Fruit fly (Drosophila melanogaster): ENCODE results near the gene Adsl.

DNA sequence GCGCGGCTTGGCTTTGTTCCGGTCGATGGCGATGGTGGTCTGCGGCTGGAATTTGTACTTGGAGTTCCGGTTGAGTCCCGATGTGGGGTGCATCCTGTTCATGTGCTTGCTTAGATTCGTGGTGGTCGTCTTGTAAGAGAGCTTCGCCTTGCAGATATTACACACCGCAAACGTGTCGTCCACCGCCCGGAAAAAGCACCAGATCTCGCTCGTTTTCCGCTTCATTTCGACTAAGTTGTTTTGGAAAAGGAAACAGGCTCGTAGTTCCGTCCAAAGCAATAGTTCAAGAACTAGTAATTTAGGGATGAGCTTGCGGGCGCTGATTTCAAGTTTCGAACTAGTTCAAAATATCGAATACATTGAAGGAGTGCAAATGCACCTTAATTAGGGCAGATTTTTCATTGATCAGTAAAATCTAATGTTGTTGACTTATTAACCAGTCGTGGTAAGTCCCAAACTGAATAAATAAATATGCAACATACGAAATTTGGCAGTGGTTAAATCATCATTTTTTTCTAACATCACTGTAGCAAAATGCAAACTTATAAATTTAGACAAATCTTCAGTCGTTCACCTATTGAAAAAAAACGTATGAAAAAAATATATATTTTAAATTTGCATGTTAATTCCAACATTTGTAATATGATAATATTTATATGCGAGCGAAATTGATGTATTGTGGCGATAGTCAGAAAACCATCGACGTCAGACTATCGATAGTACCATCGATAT, 22.1 kb upstream of the Adsl start, which contains the start of the genes bdwf and Patr-1:
- no peak for TF ChIP-seq ttk (optimal IDR thresholded peaks at IDR 0.05)
- TF ChIP-seq Myc (optimal IDR thresholded peaks at IDR 0.05): no peak
- no peak for TF ChIP-seq psq (optimal IDR thresholded peaks at IDR 0.05)
- TF ChIP-seq insv (optimal IDR thresholded peaks at IDR 0.05): no peak
